Worm (Caenorhabditis elegans) whole organism, dauer: Measurements from ENCODE around the gene T27C5.10.
"Not testable (repeated sequence)": the region's sequence is repeated elsewhere in the genome, so short reads cannot be mapped to it uniquely, and the experiment has no call there.

Experiments used
- unc-62 ChIP-seq: sonication (generic microtip); optimal IDR thresholded peaks from 2 replicates; lab custom pipeline; 2017; ENCODE audit warnings: missing biosample characterization, missing genetic modification reagents, missing genetic modification characterization

The T27C5.10 gene

DNA sequence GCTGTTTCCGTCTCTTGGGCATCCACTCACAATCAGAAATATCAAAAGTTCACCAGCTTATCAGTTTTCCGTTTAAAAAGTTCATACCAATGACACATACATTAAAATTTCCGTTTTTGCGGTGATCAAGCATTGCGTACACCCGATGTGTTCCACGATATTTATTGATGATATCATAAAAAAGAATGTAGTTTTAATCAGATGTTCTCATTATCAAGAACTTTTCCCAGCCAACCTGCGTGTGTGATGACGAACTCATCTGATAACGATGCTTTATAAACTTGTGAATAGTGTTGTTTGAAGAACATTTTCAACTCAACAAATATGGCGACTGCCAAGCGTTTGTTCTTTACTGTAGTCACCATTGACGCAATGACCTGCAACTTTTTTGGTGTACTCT, 13.1 kb downstream of the T27C5.10 start, which contains the start of gene clc-21:
Gene clc-21 (plus strand): TSS at position 301 of the 400 bp plus-strand sequence.
- no peak for TF ChIP-seq unc-62 (GFP tag; lab: Kevin White, UChicago)

- TF ChIP-seq unc-62 (GFP tag; lab: Kevin White, UChicago), result no peak
Measured at ce11 chrV:17414951-17415350, 15.0 kb downstream of the T27C5.10 start, which contains the start of gene T27C5.12. Gene T27C5.12 (plus strand): TSS chrV:17415251.

DNA sequence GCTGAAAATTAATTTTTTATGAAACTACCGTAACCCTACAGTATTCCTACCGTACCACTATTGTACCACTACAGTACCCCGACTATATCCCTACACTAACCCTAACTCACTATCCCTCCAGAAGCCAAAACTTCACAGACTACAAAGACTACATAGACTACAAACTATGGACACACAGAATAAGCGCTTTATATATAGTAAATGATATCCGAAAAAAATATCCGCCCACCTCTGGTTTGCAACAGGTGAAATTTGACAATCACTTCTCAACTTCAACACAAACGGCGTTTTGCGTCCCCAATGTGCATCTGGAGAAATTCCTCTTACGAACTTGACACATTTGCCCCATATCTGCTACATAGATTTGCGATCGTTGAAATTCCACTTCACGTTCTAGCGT, 20.0 kb downstream of the T27C5.10 start, which contains the start of gene srh-132:
Gene srh-132 (plus strand): TSS at position 301 of the 400 bp plus-strand sequence.
- not testable (repeated sequence) for TF ChIP-seq unc-62 (GFP tag; lab: Kevin White, UChicago)

ce11 chrV:17395374-17395773, 34.6 kb downstream of the T27C5.10 start, which contains the start of gene srh-120:
Gene srh-120 (plus strand): TSS chrV:17395674.
- no peak for TF ChIP-seq unc-62 (GFP tag; lab: Kevin White, UChicago)

DNA sequence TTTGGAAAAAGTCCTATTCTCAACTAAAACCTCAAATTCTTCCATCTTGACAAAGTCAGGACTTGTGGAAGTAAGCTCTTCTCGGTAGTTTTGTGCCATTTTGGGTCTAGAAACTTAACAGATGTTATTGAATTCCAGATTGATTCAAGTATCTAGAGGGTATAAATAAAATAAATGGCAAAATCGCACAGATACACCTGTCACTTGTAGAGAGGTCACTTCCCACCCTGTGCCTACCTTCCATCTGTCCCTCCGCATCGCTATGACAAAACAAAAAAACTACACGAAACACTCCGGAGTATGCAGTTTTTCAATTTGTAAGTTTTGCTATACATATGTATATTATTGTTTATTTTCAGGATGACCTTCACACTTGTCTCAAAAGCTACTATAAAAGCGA, 50.0 kb downstream of the T27C5.10 start, which contains the start of gene Y20C6A.4:
Gene Y20C6A.4 (plus strand): TSS at position 301 of the 400 bp plus-strand sequence.
- TF ChIP-seq unc-62 (GFP tag; lab: Kevin White, UChicago), result no peak
